Fruit fly (Drosophila melanogaster) whole organism, prepupa: ENCODE measurements around the gene CG13737.

Experiments used
- CG1621 ChIP-seq: fragments of 200-800 bp; sonication (Bioruptor generic); optimal IDR thresholded peaks from 3 replicates; lab custom pipeline; 2018; ENCODE audit warnings: missing biosample characterization, mild to moderate bottlenecking, missing genetic modification characterization
- CG16779 ChIP-seq: fragments of 200-800 bp; sonication (Bioruptor generic); optimal IDR thresholded peaks from 3 replicates; lab custom pipeline; 2017; ENCODE audit warnings: missing biosample characterization, mild to moderate bottlenecking, missing genetic modification characterization
- CG6792 ChIP-seq: fragments of 200-800 bp; sonication (Bioruptor generic); optimal IDR thresholded peaks from 3 replicates; lab custom pipeline; 2016; ENCODE audit warnings: missing biosample characterization, missing genetic modification characterization
- Eip93F ChIP-seq: fragments of 200-800 bp; sonication (Bioruptor generic); optimal IDR thresholded peaks from 2 replicates; lab custom pipeline; 2016; ENCODE audit warnings: missing biosample characterization, mild to moderate bottlenecking, missing genetic modification characterization
- Smox ChIP-seq: fragments of 200-800 bp; sonication (Bioruptor generic); optimal IDR thresholded peaks from 3 replicates; lab custom pipeline; 2016; ENCODE audit warnings: missing biosample characterization, missing genetic modification characterization
- acj6 ChIP-seq: fragments of 200-800 bp; sonication (Bioruptor generic); optimal IDR thresholded peaks from 3 replicates; lab custom pipeline; 2016; ENCODE audit warnings: missing biosample characterization, missing genetic modification characterization
- fd59A ChIP-seq: fragments of 200-800 bp; sonication (Bioruptor generic); optimal IDR thresholded peaks from 2 replicates; lab custom pipeline; 2017; ENCODE audit warnings: missing biosample characterization, mild to moderate bottlenecking, missing genetic modification characterization, missing genetic modification reagents

DNA sequence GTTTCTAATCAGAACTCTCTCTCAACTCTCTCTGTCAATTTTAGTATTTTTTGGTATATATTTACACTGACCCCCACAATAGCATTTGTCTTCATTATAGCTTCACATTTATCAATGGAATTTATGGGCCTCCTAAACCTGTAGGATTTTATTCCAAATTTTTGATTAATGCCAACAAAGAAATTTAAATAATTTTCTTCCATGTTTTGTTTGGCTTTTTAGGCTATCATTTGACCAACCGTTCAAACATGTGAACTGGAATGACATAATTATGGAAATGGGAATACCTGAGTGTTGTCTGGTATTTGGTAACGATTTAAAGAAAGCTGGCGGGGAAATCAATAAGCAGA lies 41.8 kb downstream of the CG13737 start:
- TF ChIP-seq Eip93F (GFP tag; lab: Kevin White, UChicago) (no peak), CG16779 (tag; lab: Kevin White, UChicago) (no peak), CG6792 (GFP tag; lab: Kevin White, UChicago) (no peak), fd59A (GFP tag; lab: Kevin White, UChicago) (no peak), acj6 (GFP tag; lab: Kevin White, UChicago) (no peak), Smox (GFP tag; lab: Kevin White, UChicago) (no peak), CG1621 (tag; lab: Kevin White, UChicago) (no peak)
